Fruit fly (Drosophila melanogaster) whole organism, embryonic: ENCODE results near the gene intr.

Experiments
- Aef1 ChIP-seq: fragments of 200-800 bp; sonication (Bioruptor generic); IDR thresholded peaks from 3 replicates; pipeline ENCODE4 v1.3.6; 2022; ENCODE audit warnings: missing biosample characterization, missing genetic modification characterization
- Atf6 ChIP-seq: fragments of 200-800 bp; sonication (Bioruptor generic); IDR thresholded peaks from 2 replicates; pipeline ENCODE4 v1.3.6; 2022; ENCODE audit warnings: missing biosample characterization, missing genetic modification characterization
- B-H1 ChIP-seq: fragments of 200-800 bp; sonication (Bioruptor generic); IDR thresholded peaks from 3 replicates; pipeline ENCODE4 v1.3.6; 2022; ENCODE audit warnings: missing biosample characterization, missing genetic modification characterization
- CG12104 ChIP-seq: fragments of 200-800 bp; sonication (Bioruptor generic); optimal IDR thresholded peaks from 3 replicates; lab custom pipeline; 2016; ENCODE audit warnings: missing biosample characterization, missing genetic modification characterization
- CG12942 ChIP-seq: fragments of 200-800 bp; sonication (Bioruptor generic); optimal IDR thresholded peaks from 3 replicates; lab custom pipeline; 2016; ENCODE audit warnings: missing biosample characterization, missing genetic modification characterization
- CG13424 ChIP-seq: fragments of 200-800 bp; sonication (Bioruptor generic); optimal IDR thresholded peaks from 2 replicates; lab custom pipeline; 2019; ENCODE audit warnings: missing biosample characterization, mild to moderate bottlenecking, missing genetic modification characterization, moderate library complexity
- CG1602 ChIP-seq: fragments of 200-800 bp; sonication (Bioruptor generic); optimal IDR thresholded peaks from 3 replicates; lab custom pipeline; 2016; ENCODE audit warnings: missing biosample characterization, missing genetic modification characterization
- CG16813 ChIP-seq: fragments of 200-800 bp; sonication (Bioruptor generic); IDR thresholded peaks from 3 replicates; pipeline ENCODE4 v1.3.6; 2022; ENCODE audit warnings: missing biosample characterization, missing genetic modification characterization; ENCODE audit not compliant: partially characterized antibody
- CG17612 ChIP-seq: fragments of 200-800 bp; sonication (Bioruptor generic); IDR thresholded peaks from 2 replicates; pipeline ENCODE4 v1.3.6; 2022; ENCODE audit warnings: missing biosample characterization, missing genetic modification characterization
- CG18476 ChIP-seq: fragments of 200-800 bp; sonication (Bioruptor generic); optimal IDR thresholded peaks from 2 replicates; lab custom pipeline; 2016; ENCODE audit warnings: missing biosample characterization, mild to moderate bottlenecking, missing genetic modification characterization
- CG2120 ChIP-seq: fragments of 200-800 bp; sonication (Bioruptor generic); optimal IDR thresholded peaks from 3 replicates; lab custom pipeline; 2016; ENCODE audit warnings: missing biosample characterization, missing genetic modification characterization
- CG2875 ChIP-seq: fragments of 200-800 bp; sonication (Bioruptor generic); optimal IDR thresholded peaks from 2 replicates; lab custom pipeline; 2017; ENCODE audit warnings: missing biosample characterization, mild to moderate bottlenecking, missing genetic modification characterization, missing genetic modification reagents
- CG42726 ChIP-seq: fragments of 200-800 bp; sonication (Bioruptor generic); IDR thresholded peaks from 2 replicates; pipeline ENCODE4 v1.3.6; 2022; ENCODE audit warnings: missing biosample characterization, missing genetic modification characterization; ENCODE audit not compliant: partially characterized antibody
- CG9876 ChIP-seq: fragments of 200-800 bp; sonication (Bioruptor generic); optimal IDR thresholded peaks from 2 replicates; lab custom pipeline; 2016; ENCODE audit warnings: missing biosample characterization, missing genetic modification characterization
- CrebB ChIP-seq: fragments of 200-800 bp; sonication (Bioruptor generic); optimal IDR thresholded peaks from 3 replicates; lab custom pipeline; 2018; ENCODE audit warnings: missing biosample characterization, mild to moderate bottlenecking, missing genetic modification characterization
- D19A ChIP-seq: fragments of 200-800 bp; optimal IDR thresholded peaks from 3 replicates; lab custom pipeline; 2019; ENCODE audit warnings: missing biosample characterization, mild to moderate bottlenecking, missing genetic modification characterization, moderate library complexity
- D19B ChIP-seq: fragments of 200-800 bp; sonication (Bioruptor generic); optimal IDR thresholded peaks from 2 replicates; lab custom pipeline; 2017; ENCODE audit warnings: missing biosample characterization, mild to moderate bottlenecking, missing genetic modification characterization
- ERR ChIP-seq: fragments of 200-800 bp; sonication (Bioruptor generic); optimal IDR thresholded peaks from 2 replicates; lab custom pipeline; 2016; ENCODE audit warnings: missing biosample characterization, missing genetic modification characterization
- Eip74EF ChIP-seq, 2 experiments: fragments of 200-800 bp in 1 of 2; fragments of >200 bp in 1 of 2; sonication (Bioruptor generic) in 1 of 2; optimal IDR thresholded peaks; 2 replicates each; lab custom pipeline; 2017 to 2019; ENCODE audit warnings: missing biosample characterization in 2 of 2, missing genetic modification characterization in 2 of 2, mild to moderate bottlenecking in 1 of 2, moderate library complexity in 1 of 2
- Fer1 ChIP-seq: fragments of 200-800 bp; sonication (Bioruptor generic); optimal IDR thresholded peaks from 2 replicates; lab custom pipeline; 2017; ENCODE audit warnings: missing biosample characterization, mild to moderate bottlenecking, missing genetic modification characterization
- HLH3B ChIP-seq: fragments of 200-800 bp; sonication (Bioruptor generic); IDR thresholded peaks from 2 replicates; pipeline ENCODE4 v1.3.6; 2022; ENCODE audit warnings: missing biosample characterization, missing genetic modification characterization
- Hey ChIP-seq: fragments of 200-800 bp; sonication (Bioruptor generic); optimal IDR thresholded peaks from 3 replicates; lab custom pipeline; 2018; ENCODE audit warnings: missing biosample characterization, mild to moderate bottlenecking, missing genetic modification characterization
- Hmx ChIP-seq: fragments of 200-800 bp; sonication (Bioruptor generic); optimal IDR thresholded peaks from 2 replicates; lab custom pipeline; 2016; ENCODE audit warnings: missing biosample characterization, missing genetic modification characterization
- MBD-R2 ChIP-seq: fragments of 200-800 bp; sonication (Bioruptor generic); IDR thresholded peaks from 2 replicates; pipeline ENCODE4 v1.3.6; 2022; ENCODE audit warnings: missing biosample characterization, missing genetic modification characterization
- NC2β ChIP-seq: fragments of 200-800 bp; sonication (Bioruptor generic); optimal IDR thresholded peaks from 2 replicates; lab custom pipeline; 2016; ENCODE audit warnings: missing biosample characterization, missing genetic modification characterization
- Nf-YC ChIP-seq: fragments of 200-800 bp; optimal IDR thresholded peaks from 3 replicates; lab custom pipeline; 2019; ENCODE audit warnings: missing biosample characterization, mild to moderate bottlenecking, missing genetic modification characterization, moderate library complexity
- PHDP ChIP-seq: fragments of 200-800 bp; sonication (Bioruptor generic); optimal IDR thresholded peaks from 3 replicates; lab custom pipeline; 2018; ENCODE audit warnings: missing biosample characterization, mild to moderate bottlenecking, missing genetic modification characterization, moderate library complexity
- Pdp1 ChIP-seq, 2 experiments: fragments of 200-800 bp; sonication (Bioruptor generic); optimal IDR thresholded peaks; 3 replicates each; lab custom pipeline; 2016; ENCODE audit warnings: missing biosample characterization in 2 of 2, missing genetic modification characterization in 2 of 2, mild to moderate bottlenecking in 1 of 2, moderate library complexity in 1 of 2
- Poxn ChIP-seq: fragments of 200-800 bp; sonication (Bioruptor generic); IDR thresholded peaks from 2 replicates; pipeline ENCODE4 v1.3.6; 2022; ENCODE audit warnings: missing biosample characterization, missing genetic modification characterization
- Sry-δ ChIP-seq: fragments of 200-800 bp; sonication (Bioruptor generic); optimal IDR thresholded peaks from 2 replicates; lab custom pipeline; 2016; ENCODE audit warnings: missing biosample characterization, missing genetic modification characterization
- Ssrp ChIP-seq: fragments of 200-800 bp; sonication (Bioruptor generic); optimal IDR thresholded peaks from 2 replicates; lab custom pipeline; 2018; ENCODE audit warnings: missing biosample characterization, mild to moderate bottlenecking, missing genetic modification characterization, moderate library complexity
- Xbp1 ChIP-seq: fragments of 200-800 bp; sonication (Bioruptor generic); optimal IDR thresholded peaks from 3 replicates; lab custom pipeline; 2016; ENCODE audit warnings: missing biosample characterization, mild to moderate bottlenecking, missing genetic modification characterization
- bsh ChIP-seq, 2 experiments: fragments of 200-800 bp; sonication (Bioruptor generic); optimal IDR thresholded peaks; 2 replicates each; lab custom pipeline; 2017 to 2018; ENCODE audit warnings: mild to moderate bottlenecking in 2 of 2, missing biosample characterization in 2 of 2, missing genetic modification characterization in 2 of 2, moderate library complexity in 1 of 2
- ci ChIP-seq: fragments of 200-800 bp; sonication (Bioruptor generic); IDR thresholded peaks from 3 replicates; pipeline ENCODE4 v1.3.6; 2022; ENCODE audit warnings: missing biosample characterization, missing genetic modification characterization
- emc ChIP-seq: fragments of 200-800 bp; sonication (Bioruptor generic); optimal IDR thresholded peaks from 2 replicates; lab custom pipeline; 2016; ENCODE audit warnings: missing biosample characterization, missing genetic modification characterization
- esg ChIP-seq: fragments of 200-800 bp; sonication (Bioruptor generic); conservative IDR thresholded peaks from 2 replicates; pipeline ENCODE4 v1.3.6; 2022; ENCODE audit warnings: missing biosample characterization, missing genetic modification characterization
- exex ChIP-seq: fragments of 200-800 bp; sonication (Bioruptor generic); optimal IDR thresholded peaks from 4 replicates; lab custom pipeline; 2018; ENCODE audit warnings: missing biosample characterization, mild to moderate bottlenecking, missing genetic modification characterization, moderate library complexity
- eyg ChIP-seq: fragments of 200-800 bp; sonication (Bioruptor generic); optimal IDR thresholded peaks from 3 replicates; lab custom pipeline; 2016; ENCODE audit warnings: missing biosample characterization, missing genetic modification characterization
- grn ChIP-seq: fragments of 200-800 bp; sonication (Bioruptor generic); optimal IDR thresholded peaks from 3 replicates; lab custom pipeline; 2017; ENCODE audit warnings: missing biosample characterization, missing genetic modification characterization
- her ChIP-seq: fragments of 200-800 bp; sonication (Bioruptor generic); optimal IDR thresholded peaks from 2 replicates; lab custom pipeline; 2016; ENCODE audit warnings: missing biosample characterization, missing genetic modification characterization
- kah ChIP-seq: fragments of 200-800 bp; sonication (Bioruptor generic); optimal IDR thresholded peaks from 2 replicates; lab custom pipeline; 2018; ENCODE audit warnings: missing biosample characterization, mild to moderate bottlenecking, missing genetic modification characterization
- p53 ChIP-seq: fragments of 200-800 bp; sonication (Bioruptor generic); optimal IDR thresholded peaks from 2 replicates; lab custom pipeline; 2016; ENCODE audit warnings: missing biosample characterization, missing genetic modification characterization
- pho ChIP-seq: fragments of 200-800 bp; sonication (Bioruptor generic); optimal IDR thresholded peaks from 2 replicates; lab custom pipeline; 2016; ENCODE audit warnings: missing biosample characterization, missing genetic modification characterization
- pnt ChIP-seq: fragments of 200-800 bp; sonication (Bioruptor generic); optimal IDR thresholded peaks from 3 replicates; lab custom pipeline; 2016; ENCODE audit warnings: missing biosample characterization, missing genetic modification characterization
- prd ChIP-seq, 3 experiments: fragments of >200 bp in 2 of 3; fragments of 200-800 bp in 1 of 3; sonication (Bioruptor generic) in 1 of 3; optimal IDR thresholded peaks in 2 of 3; IDR thresholded peaks in 1 of 3; 2 replicates in 2 of 3; 3 replicates in 1 of 3; pipeline versions ENCODE4 v1.3.6 to Lab custom; 2017 to 2022; ENCODE audit warnings: missing biosample characterization in 1 of 3, missing genetic modification characterization in 1 of 3
- ro ChIP-seq: fragments of 200-800 bp; sonication (Bioruptor generic); IDR thresholded peaks from 2 replicates; pipeline ENCODE4 v1.3.6; 2022; ENCODE audit warnings: missing biosample characterization, missing genetic modification characterization
- toy ChIP-seq: fragments of 200-800 bp; sonication (Bioruptor generic); IDR thresholded peaks from 2 replicates; pipeline ENCODE4 v1.3.6; 2022; ENCODE audit warnings: missing biosample characterization, missing genetic modification characterization
- zen2 ChIP-seq: fragments of 200-800 bp; sonication (Bioruptor generic); IDR thresholded peaks from 3 replicates; pipeline ENCODE4 v1.3.6; 2022; ENCODE audit warnings: missing biosample characterization, missing genetic modification characterization; ENCODE audit not compliant: partially characterized antibody

Gene intr

DNA sequence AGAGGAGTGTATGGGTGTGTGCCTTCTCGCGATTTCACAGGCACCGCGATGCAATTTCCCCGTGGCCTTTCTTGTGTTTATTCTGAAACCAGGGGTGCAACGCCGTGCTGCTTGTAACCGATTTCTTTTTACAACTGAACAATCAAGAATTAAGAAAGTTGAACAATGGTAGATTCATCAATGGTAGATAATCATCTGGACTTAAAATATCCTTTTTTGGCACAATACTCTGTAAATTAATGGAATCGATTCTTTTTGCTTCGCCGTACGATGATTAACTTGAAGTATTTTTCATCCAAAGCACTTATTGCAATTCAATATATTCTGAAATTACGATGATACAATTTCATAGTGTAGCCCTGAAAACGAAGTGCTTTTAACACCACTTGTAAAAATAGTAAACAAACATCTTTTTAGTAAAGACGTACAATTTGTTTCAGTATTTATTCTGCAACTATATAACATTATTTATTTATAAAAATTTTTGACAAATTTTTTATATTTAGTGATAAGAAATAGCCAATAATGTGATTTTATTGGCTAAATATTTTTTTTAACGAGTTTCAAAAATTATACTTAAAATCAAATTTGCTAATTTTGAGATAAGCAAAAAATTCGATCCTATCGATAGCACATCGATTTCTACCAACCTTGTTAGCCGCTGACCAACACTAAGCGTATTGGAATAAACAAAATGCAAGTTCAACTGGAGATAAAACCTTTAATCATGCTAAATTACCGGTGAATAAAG is 29.4 kb downstream of the intr start, which contains the start of the genes CG1523 and CG1647 (continued):
- TF ChIP-seq bsh (GFP tag; optimal IDR thresholded peaks at IDR 0.05; lab: Kevin White, UChicago): peak in 1 of 2 experiments; percentile 69
- no peak for TF ChIP-seq eyg (GFP tag; lab: Kevin White, UChicago)
- no peak for TF ChIP-seq D19A (tag; lab: Kevin White, UChicago)
- no peak; the same call in 1 of the 2 replicates for TF ChIP-seq Atf6 (GFP tag; lab: Robert Waterston, UW)
- TF ChIP-seq her (GFP tag; lab: Kevin White, UChicago): peak; percentile 47
- TF ChIP-seq Eip74EF (GFP tag; optimal IDR thresholded peaks at IDR 0.05; lab: Kevin White, UChicago): no peak
- no peak for TF ChIP-seq PHDP (tag; lab: Kevin White, UChicago)
- TF ChIP-seq HLH3B: 0 out of 2 replicates have a peak, but pooled peaks have one; percentile 30
- peak; percentile 26 for TF ChIP-seq CG9876 (GFP tag; lab: Kevin White, UChicago)
- no peak for TF ChIP-seq D19B
- no peak for TF ChIP-seq CrebB (tag; lab: Kevin White, UChicago)
- TF ChIP-seq zen2 (GFP tag; lab: Robert Waterston, UW): peak; percentile 8; the same call in 1 of the 3 replicates
- TF ChIP-seq grn (GFP tag; lab: Kevin White, UChicago): no peak
- peak; percentile 48 for TF ChIP-seq CG12104 (GFP tag; lab: Kevin White, UChicago)
- peak; percentile 49 for TF ChIP-seq NC2β (GFP tag; lab: Kevin White, UChicago)
- peak; percentile 9 for TF ChIP-seq kah (GFP tag; lab: Kevin White, UChicago)
- no peak for TF ChIP-seq CG42726 (GFP tag; lab: Robert Waterston, UW)
- no peak for TF ChIP-seq Hmx (GFP tag; lab: Kevin White, UChicago)
- TF ChIP-seq CG16813 (GFP tag; lab: Robert Waterston, UW): peak; percentile 45
- TF ChIP-seq Pdp1 (GFP tag; optimal IDR thresholded peaks at IDR 0.05; lab: Kevin White, UChicago): peak in 1 of 2 experiments; percentile 49
- TF ChIP-seq CG1602: peak; percentile 43
- TF ChIP-seq esg: peak; percentile 61; the same call in 1 of the 2 replicates
- no peak for TF ChIP-seq Nf-YC (tag; lab: Kevin White, UChicago)
- peak; percentile 68 for TF ChIP-seq Xbp1 (GFP tag; lab: Kevin White, UChicago)
- TF ChIP-seq pnt (GFP tag; lab: Kevin White, UChicago): peak; percentile 55
- TF ChIP-seq exex: no peak
- peak; percentile 70 for TF ChIP-seq CG2120 (GFP tag; lab: Kevin White, UChicago)
- peak; percentile 61 for TF ChIP-seq Ssrp (tag; lab: Kevin White, UChicago)
- peak; percentile 50 for TF ChIP-seq CG18476
- no peak for TF ChIP-seq ERR
- TF ChIP-seq CG2875 (GFP tag; lab: Kevin White, UChicago): peak; percentile 35
- TF ChIP-seq Sry-δ (GFP tag; lab: Kevin White, UChicago): peak; percentile 41
- TF ChIP-seq prd (optimal IDR thresholded peaks at IDR 0.05; lab: Kevin White, UChicago): no peak
- peak; percentile 68 for TF ChIP-seq prd (GFP tag; IDR thresholded peaks at IDR 0.05; lab: Robert Waterston, UW)
- no peak for TF ChIP-seq CG17612 (GFP tag; lab: Robert Waterston, UW)
- TF ChIP-seq ci: 0 out of 3 replicates have a peak, but pooled peaks have one; percentile 53
- no peak for TF ChIP-seq B-H1 (GFP tag; lab: Robert Waterston, UW)
- peak; percentile 82 for TF ChIP-seq CG13424 (tag; lab: Kevin White, UChicago)
- peak; percentile 73 for TF ChIP-seq MBD-R2 (GFP tag; lab: Robert Waterston, UW)
- peak; percentile 59 for TF ChIP-seq Fer1 (GFP tag; lab: Kevin White, UChicago)
- TF ChIP-seq Hey: no peak
- TF ChIP-seq CG12942 (GFP tag; lab: Kevin White, UChicago): peak; percentile 45
- no peak for TF ChIP-seq emc (GFP tag; lab: Kevin White, UChicago)
- peak; percentile 38 for TF ChIP-seq pho (GFP tag; lab: Kevin White, UChicago)
- peak; percentile 42; the same call in 2 of the 3 replicates for TF ChIP-seq Aef1 (GFP tag; lab: Robert Waterston, UW)
- TF ChIP-seq toy: no peak
- TF ChIP-seq p53: no peak
- TF ChIP-seq ro (GFP tag; lab: Robert Waterston, UW): no peak
- no peak for TF ChIP-seq Poxn
